Worm (Caenorhabditis elegans): ENCODE data around the gene zig-8.

- no peak for TF ChIP-seq lin-13 (tag; optimal IDR thresholded peaks at IDR 0.05)
- no peak for TF ChIP-seq snpc-4 (tag; optimal IDR thresholded peaks at IDR 0.05)
- no peak for TF ChIP-seq unc-62 (GFP tag; optimal IDR thresholded peaks at IDR 0.05)
- no peak for TF ChIP-seq mep-1 (tag; optimal IDR thresholded peaks at IDR 0.05)
- TF ChIP-seq lsy-2 (tag; optimal IDR thresholded peaks at IDR 0.05): no peak
Measured at ce11 chrIII:13153517-13153916, 33.9 kb downstream of the zig-8 start, which contains the start of gene abce-1.

Measured in whole organism, mixed stage, embryonic.